Worm (Caenorhabditis elegans) whole organism, L2 larva: ENCODE data around the gene R151.1.

Experiments used
- F13H6.1 ChIP-seq: sonication (generic microtip); optimal IDR thresholded peaks from 2 replicates; lab custom pipeline; 2016; ENCODE audit warnings: missing genetic modification characterization, missing compliant biosample characterization
- blmp-1 ChIP-seq: sonication (generic microtip); optimal IDR thresholded peaks from 2 replicates; lab custom pipeline; 2017; ENCODE audit warnings: missing genetic modification characterization, mild to moderate bottlenecking, missing compliant biosample characterization, antibody characterized with exemption, moderate library complexity; ENCODE audit not compliant: insufficient read depth
- egl-27 ChIP-seq: sonication (generic microtip); optimal IDR thresholded peaks from 3 replicates; lab custom pipeline; 2017; ENCODE audit warnings: missing biosample characterization, missing genetic modification reagents, missing genetic modification characterization
- mdl-1 ChIP-seq, 2 experiments: fragments of 150-350 bp in 1 of 2; sonication (generic microtip) in 1 of 2; optimal IDR thresholded peaks; 2 replicates each; lab custom pipeline; 2017; ENCODE audit warnings: missing biosample characterization in 2 of 2, missing genetic modification characterization in 2 of 2
- nhr-11 ChIP-seq: fragments of 150-350 bp; optimal IDR thresholded peaks from 2 replicates; lab custom pipeline; 2014; ENCODE audit warnings: missing biosample characterization, missing genetic modification characterization
- nhr-12 ChIP-seq: fragments of 150-350 bp; optimal IDR thresholded peaks from 2 replicates; lab custom pipeline; 2014; ENCODE audit warnings: missing biosample characterization, missing genetic modification characterization
- nhr-237 ChIP-seq: fragments of 150-350 bp; optimal IDR thresholded peaks from 2 replicates; lab custom pipeline; 2014; ENCODE audit warnings: missing biosample characterization, missing genetic modification characterization
- nhr-6 ChIP-seq: fragments of 150-350 bp; optimal IDR thresholded peaks from 2 replicates; lab custom pipeline; 2014; ENCODE audit warnings: missing biosample characterization, missing genetic modification characterization
- nhr-77 ChIP-seq: fragments of 150-350 bp; optimal IDR thresholded peaks from 2 replicates; lab custom pipeline; 2014; ENCODE audit warnings: missing biosample characterization, missing genetic modification characterization
- skn-1 ChIP-seq: sonication (generic microtip); optimal IDR thresholded peaks from 2 replicates; lab custom pipeline; 2017; ENCODE audit warnings: missing biosample characterization, missing genetic modification characterization
- sma-9 ChIP-seq, 2 experiments: fragments of 150-350 bp in 1 of 2; sonication (generic microtip) in 1 of 2; optimal IDR thresholded peaks; 2 replicates each; lab custom pipeline; 2014 to 2016; ENCODE audit warnings: missing genetic modification characterization in 2 of 2, mild to moderate bottlenecking in 1 of 2, missing biosample characterization in 1 of 2, missing compliant biosample characterization in 1 of 2, missing genetic modification reagents in 1 of 2, moderate library complexity in 1 of 2
- snpc-4 ChIP-seq: fragments of 150-350 bp; optimal IDR thresholded peaks from 2 replicates; lab custom pipeline; 2014; ENCODE audit warnings: missing biosample characterization, missing genetic modification characterization
- unc-39 ChIP-seq: fragments of 150-350 bp; optimal IDR thresholded peaks from 2 replicates; lab custom pipeline; 2014; ENCODE audit warnings: missing biosample characterization, missing genetic modification characterization
- unc-55 ChIP-seq: fragments of 150-350 bp; sonication (generic microtip); optimal IDR thresholded peaks from 3 replicates; lab custom pipeline; 2014; ENCODE audit warnings: missing biosample characterization, missing genetic modification reagents, missing genetic modification characterization

DNA sequence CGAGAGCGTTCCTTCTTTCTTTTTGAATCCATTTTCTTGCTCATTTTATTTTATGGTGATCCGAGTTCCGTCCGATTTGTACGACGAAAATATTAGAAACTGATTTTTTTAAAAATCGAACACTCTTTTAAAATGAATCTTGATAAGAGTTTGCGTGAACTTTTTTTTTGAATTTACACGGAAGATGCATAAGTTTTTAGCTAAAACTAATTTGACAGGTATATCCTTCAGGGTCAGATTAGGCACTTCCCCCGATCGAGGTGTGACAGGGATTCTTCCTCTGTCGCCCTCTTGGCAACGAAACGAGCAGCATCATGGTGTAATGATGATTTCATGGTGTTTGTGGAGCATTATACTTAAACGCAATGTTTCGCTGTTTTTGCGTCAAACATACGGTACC lies 21.0 kb upstream of the R151.1 start, which contains the start of gene F37C12.18:
- no peak for TF ChIP-seq nhr-237 (tag; lab: Kevin White, UChicago)
- no peak for TF ChIP-seq sma-9 (GFP tag; optimal IDR thresholded peaks at IDR 0.05; lab: Kevin White, UChicago)
- no peak for TF ChIP-seq sma-9 (tag; optimal IDR thresholded peaks at IDR 0.05; lab: Kevin White, UChicago)
- TF ChIP-seq snpc-4 (tag; lab: Kevin White, UChicago) = no peak
- TF ChIP-seq mdl-1 (tag; optimal IDR thresholded peaks at IDR 0.05; lab: Kevin White, UChicago) = no peak
- TF ChIP-seq unc-55 (GFP tag; lab: Kevin White, UChicago) = no peak
- no peak for TF ChIP-seq egl-27 (tag; lab: Kevin White, UChicago)
- no peak for TF ChIP-seq F13H6.1 (tag; lab: Kevin White, UChicago)
- TF ChIP-seq unc-39 (tag; lab: Kevin White, UChicago) = no peak
- no peak for TF ChIP-seq skn-1 (tag; lab: Kevin White, UChicago)
- no peak for TF ChIP-seq blmp-1 (tag; lab: Kevin White, UChicago)
- no peak for TF ChIP-seq nhr-12 (tag; lab: Kevin White, UChicago)
- no peak for TF ChIP-seq nhr-77
- TF ChIP-seq nhr-6 (tag; lab: Kevin White, UChicago) = no peak
- TF ChIP-seq nhr-11 (tag; lab: Kevin White, UChicago) = no peak
